Worm (Caenorhabditis elegans) whole organism, L4/young adult: Measurements from ENCODE around the gene srlf-27.

Experiments used
- dao-5 ChIP-seq: sonication (generic microtip); optimal IDR thresholded peaks from 2 replicates; lab custom pipeline; 2016; ENCODE audit warnings: missing genotype, missing genetic modification characterization, moderate library complexity, missing compliant biosample characterization
- him-1 ChIP-seq: sonication (generic microtip); optimal IDR thresholded peaks from 2 replicates; lab custom pipeline; 2016; ENCODE audit warnings: missing genotype, missing genetic modification reagents, missing genetic modification characterization, missing compliant biosample characterization

- TF ChIP-seq him-1 (tag; lab: Kevin White, UChicago) (no peak), dao-5 (tag; lab: Kevin White, UChicago) (no peak)
These were observed 19.5 kb upstream of the srlf-27 start for ce11 chrIV:14617985-14618384.
